Fruit fly (Drosophila melanogaster): ENCODE data around the gene Ahcy.

Gene Ahcy

dm6 chrX:15475367-15475789, 25.3 kb downstream of the Ahcy start, which contains the start of gene mh (continued):
- TF ChIP-seq Camta (GFP tag; optimal IDR thresholded peaks at IDR 0.05) (no peak), Dek (tag; optimal IDR thresholded peaks at IDR 0.05) (no peak), caup (GFP tag; optimal IDR thresholded peaks at IDR 0.05; ENCODE audit: severe bottlenecking) (no peak), CG6854 (GFP tag; optimal IDR thresholded peaks at IDR 0.05) (no peak), CG34376 (GFP tag; optimal IDR thresholded peaks at IDR 0.05) (no peak), row (GFP tag; IDR thresholded peaks at IDR 0.05) (peak; percentile 57), CG31441 (GFP tag; IDR thresholded peaks at IDR 0.05) (no peak), CG7839 (tag; optimal IDR thresholded peaks at IDR 0.05) (no peak), CG4617 (GFP tag; optimal IDR thresholded peaks at IDR 0.05; ENCODE audit: borderline replicate concordance) (no peak), Atf-2 (GFP tag; optimal IDR thresholded peaks at IDR 0.05) (no peak), aop (GFP tag; IDR thresholded peaks at IDR 0.05) (no peak), CG32767 (GFP tag; IDR thresholded peaks at IDR 0.05) (0 out of 2 replicates have a peak, but pooled peaks have one; percentile 16), toy (GFP tag; IDR thresholded peaks at IDR 0.05) (no peak), NfI (GFP tag; optimal IDR thresholded peaks at IDR 0.05) (no peak), CG14710 (tag; optimal IDR thresholded peaks at IDR 0.05) (peak; percentile 30), MBD-R2 (GFP tag; IDR thresholded peaks at IDR 0.05) (peak; percentile 66), CG18476 (GFP tag; optimal IDR thresholded peaks at IDR 0.05) (peak; percentile 10), CG6175 (GFP tag; IDR thresholded peaks at IDR 0.05) (no peak), CG18619 (GFP tag; optimal IDR thresholded peaks at IDR 0.05) (no peak), wek (GFP tag; optimal IDR thresholded peaks at IDR 0.05) (no peak), shn (GFP tag; optimal IDR thresholded peaks at IDR 0.05) (no peak), ab (GFP tag; optimal IDR thresholded peaks at IDR 0.05) (no peak), dysf (GFP tag; IDR thresholded peaks at IDR 0.05) (peak; percentile 48; the same call in 1 of the 3 replicates), CHES-1-like (GFP tag; optimal IDR thresholded peaks at IDR 0.05) (no peak), pnt (GFP tag; optimal IDR thresholded peaks at IDR 0.05) (no peak), lmd (GFP tag; IDR thresholded peaks at IDR 0.05) (peak; percentile 47; the same call in 1 of the 2 replicates), org-1 (GFP tag; optimal IDR thresholded peaks at IDR 0.05) (no peak), jing (GFP tag; optimal IDR thresholded peaks at IDR 0.05) (no peak), Drgx (GFP tag; IDR thresholded peaks at IDR 0.05) (no peak), sens (GFP tag) (no peak), bbx (GFP tag; IDR thresholded peaks at IDR 0.05; ENCODE audit: partially characterized antibody) (peak; percentile 80), CG18764 (GFP tag; optimal IDR thresholded peaks at IDR 0.05) (no peak), CG4730 (GFP tag; IDR thresholded peaks at IDR 0.05) (no peak), CG9727 (GFP tag; optimal IDR thresholded peaks at IDR 0.05) (peak; percentile 46), CG13123 (GFP tag; optimal IDR thresholded peaks at IDR 0.05) (no peak), dmrt99B (tag; optimal IDR thresholded peaks at IDR 0.05) (no peak), sug (tag; optimal IDR thresholded peaks at IDR 0.05) (no peak), NFAT (GFP tag; IDR thresholded peaks at IDR 0.05) (no peak), CG9817 (tag; optimal IDR thresholded peaks at IDR 0.05) (peak; percentile 32), unc-4 (GFP tag; IDR thresholded peaks at IDR 0.05; ENCODE audit: partially characterized antibody) (peak; percentile 56), p53 (GFP tag; optimal IDR thresholded peaks at IDR 0.05) (no peak), mld (GFP tag; IDR thresholded peaks at IDR 0.05; ENCODE audit: partially characterized antibody) (peak; percentile 46; the same call in 1 of the 3 replicates), Taf1 (GFP tag; IDR thresholded peaks at IDR 0.05) (no peak), CG12942 (GFP tag; optimal IDR thresholded peaks at IDR 0.05) (no peak), hkb (optimal IDR thresholded peaks at IDR 0.05) (no peak), hkb (GFP tag; IDR thresholded peaks at IDR 0.05) (no peak), Adf1 (GFP tag; IDR thresholded peaks at IDR 0.05) (no peak), ranshi (GFP tag; IDR thresholded peaks at IDR 0.05) (no peak), YL-1 (GFP tag; optimal IDR thresholded peaks at IDR 0.05) (peak; percentile 4), cato (GFP tag; optimal IDR thresholded peaks at IDR 0.05; ENCODE audit: borderline replicate concordance) (no peak), CG8281 (tag; optimal IDR thresholded peaks at IDR 0.05) (no peak), CG8478 (optimal IDR thresholded peaks at IDR 0.05) (no peak), CG12299 (tag; optimal IDR thresholded peaks at IDR 0.05) (no peak)
